ENCODE assay signal across 3 worm cellular contexts in genomic region chrX:10679193-10679592, ce11.
TF ChIP-seq lines count a peak whose summit lies in the region.

No protein-coding gene starts in this region.

TF ChIP-seq in whole organism, L1 larva, 84 proteins besides CTCF, POLR2A, EP300 and RAD21 (continued from another document):
- TF ChIP-seq unc-98 (GFP tag; IDR thresholded peaks at IDR 0.05; lab: Robert Waterston, UW) (no peak), nhr-11 (tag; optimal IDR thresholded peaks at IDR 0.05; lab: Kevin White, UChicago) (no peak), nhr-71 (tag; optimal IDR thresholded peaks at IDR 0.05; lab: Kevin White, UChicago) (peak; percentile 23), snu-23 (GFP tag; optimal IDR thresholded peaks at IDR 0.05; lab: Kevin White, UChicago) (peak; percentile 58), lir-3 (tag; optimal IDR thresholded peaks at IDR 0.05; lab: Kevin White, UChicago; ENCODE audit: poor library complexity) (no peak), snpc-4 (tag; optimal IDR thresholded peaks at IDR 0.05; lab: Kevin White, UChicago) (no peak), egl-13 (tag; optimal IDR thresholded peaks at IDR 0.05; lab: Kevin White, UChicago) (no peak), lin-39 (tag; optimal IDR thresholded peaks at IDR 0.05; lab: Kevin White, UChicago) (no peak), dpl-1 (GFP tag; optimal IDR thresholded peaks at IDR 0.05; lab: Kevin White, UChicago) (peak in 2 of 3 experiments; percentile 11 to 37), ceh-63 (GFP tag; optimal IDR thresholded peaks at IDR 0.05; lab: Kevin White, UChicago) (no peak), lsy-2 (tag; optimal IDR thresholded peaks at IDR 0.05; lab: Kevin White, UChicago) (peak in 1 of 2 experiments; percentile 36), nhr-76 (tag; optimal IDR thresholded peaks at IDR 0.05; lab: Kevin White, UChicago) (no peak), hlh-17 (GFP tag; optimal IDR thresholded peaks at IDR 0.05; lab: Kevin White, UChicago; ENCODE audit: borderline replicate concordance) (no peak), skn-1 (tag; optimal IDR thresholded peaks at IDR 0.05; lab: Kevin White, UChicago) (peak; percentile 8), grh-1 (GFP tag; IDR thresholded peaks at IDR 0.05; lab: Robert Waterston, UW) (no peak), pax-3 (tag; optimal IDR thresholded peaks at IDR 0.05; lab: Kevin White, UChicago) (no peak), swsn-7 (tag; optimal IDR thresholded peaks at IDR 0.05; lab: Kevin White, UChicago) (no peak), C34B4.2 (tag; optimal IDR thresholded peaks at IDR 0.05; lab: Kevin White, UChicago) (no peak), fkh-8 (tag; optimal IDR thresholded peaks at IDR 0.05; lab: Kevin White, UChicago) (no peak), vab-15 (tag; optimal IDR thresholded peaks at IDR 0.05; lab: Kevin White, UChicago) (no peak), lin-14 (GFP tag; optimal IDR thresholded peaks at IDR 0.05; lab: Kevin White, UChicago) (peak; percentile 79), nhr-20 (tag; optimal IDR thresholded peaks at IDR 0.05; lab: Kevin White, UChicago) (peak; percentile 36), nhr-47 (tag; optimal IDR thresholded peaks at IDR 0.05; lab: Kevin White, UChicago) (no peak), isw-1 (GFP tag; IDR thresholded peaks at IDR 0.05; lab: Robert Waterston, UW) (no peak), hpl-2 (GFP tag; optimal IDR thresholded peaks at IDR 0.05; lab: Kevin White, UChicago) (no peak), ceh-8 (GFP tag; optimal IDR thresholded peaks at IDR 0.05; lab: Kevin White, UChicago) (no peak), unc-86 (tag; optimal IDR thresholded peaks at IDR 0.05; lab: Kevin White, UChicago) (no peak)

TF ChIP-seq in whole organism, L2 larva, 48 proteins besides CTCF, POLR2A, EP300 and RAD21 (continued from another document):
- peak; percentile 63 for TF ChIP-seq C34F6.9 (tag; optimal IDR thresholded peaks at IDR 0.05; lab: Kevin White, UChicago)
- TF ChIP-seq lin-13 (GFP tag; optimal IDR thresholded peaks at IDR 0.05; lab: Kevin White, UChicago) = no peak
- TF ChIP-seq unc-62 (GFP tag; optimal IDR thresholded peaks at IDR 0.05; lab: Kevin White, UChicago) = no peak
- TF ChIP-seq skn-1 (tag; optimal IDR thresholded peaks at IDR 0.05; lab: Kevin White, UChicago) = no peak
- TF ChIP-seq R02D3.7 (tag; optimal IDR thresholded peaks at IDR 0.05; lab: Kevin White, UChicago) = no peak

TF ChIP-seq in whole organism, L4 larva, 104 proteins besides CTCF, POLR2A, EP300 and RAD21 (continued from another document):
- no peak for TF ChIP-seq spr-1 (tag; optimal IDR thresholded peaks at IDR 0.05; lab: Kevin White, UChicago)
- no peak for TF ChIP-seq ZK546.5 (tag; optimal IDR thresholded peaks at IDR 0.05; lab: Kevin White, UChicago)
- no peak for TF ChIP-seq mdt-29 (GFP tag; IDR thresholded peaks at IDR 0.05; lab: Robert Waterston, UW)
- TF ChIP-seq daf-8 (GFP tag; IDR thresholded peaks at IDR 0.05; lab: Robert Waterston, UW) = no peak
- peak; percentile 73 for TF ChIP-seq mxl-3 (GFP tag; optimal IDR thresholded peaks at IDR 0.05; lab: Kevin White, UChicago)
- no peak for TF ChIP-seq unc-130 (GFP tag; optimal IDR thresholded peaks at IDR 0.05; lab: Kevin White, UChicago)
- no peak for TF ChIP-seq nhr-102 (tag; optimal IDR thresholded peaks at IDR 0.05; lab: Kevin White, UChicago)
- no peak for TF ChIP-seq daf-12 (tag; optimal IDR thresholded peaks at IDR 0.05; lab: Kevin White, UChicago)
- no peak for TF ChIP-seq lin-29 (GFP tag; IDR thresholded peaks at IDR 0.05; lab: Robert Waterston, UW)
- TF ChIP-seq aly-2 (tag; optimal IDR thresholded peaks at IDR 0.05; lab: Kevin White, UChicago) = no peak
- TF ChIP-seq lir-3 (tag; optimal IDR thresholded peaks at IDR 0.05; lab: Kevin White, UChicago) = no peak
- TF ChIP-seq zip-2 (tag; optimal IDR thresholded peaks at IDR 0.05; lab: Kevin White, UChicago) = no peak
- TF ChIP-seq egl-43 (GFP tag; IDR thresholded peaks at IDR 0.05; lab: Robert Waterston, UW) = no peak
- TF ChIP-seq zfp-2 (tag; optimal IDR thresholded peaks at IDR 0.05; lab: Kevin White, UChicago) = no peak
- no peak for TF ChIP-seq lim-7 (GFP tag; IDR thresholded peaks at IDR 0.05; lab: Robert Waterston, UW)
- no peak for TF ChIP-seq snpc-4 (tag; optimal IDR thresholded peaks at IDR 0.05; lab: Kevin White, UChicago)
- TF ChIP-seq ceh-32 (tag; optimal IDR thresholded peaks at IDR 0.05; lab: Kevin White, UChicago; ENCODE audit: poor library complexity) = no peak
- TF ChIP-seq nhr-111 (GFP tag; optimal IDR thresholded peaks at IDR 0.05; lab: Kevin White, UChicago) = no peak
- TF ChIP-seq T26A8.4 (GFP tag; IDR thresholded peaks at IDR 0.05; lab: Robert Waterston, UW) = no peak
- no peak for TF ChIP-seq pha-4 (GFP tag; IDR thresholded peaks at IDR 0.05; lab: Robert Waterston, UW)
- TF ChIP-seq pha-4 (tag; optimal IDR thresholded peaks at IDR 0.05; lab: Kevin White, UChicago) = peak; percentile 33
- TF ChIP-seq nhr-6 (tag; optimal IDR thresholded peaks at IDR 0.05; lab: Kevin White, UChicago) = peak; percentile 28
- no peak for TF ChIP-seq Y75B8A.6 (GFP tag; IDR thresholded peaks at IDR 0.05; lab: Robert Waterston, UW)
- no peak for TF ChIP-seq fkh-10 (GFP tag; optimal IDR thresholded peaks at IDR 0.05; lab: Kevin White, UChicago)
- TF ChIP-seq zag-1 (tag; optimal IDR thresholded peaks at IDR 0.05; lab: Kevin White, UChicago) = no peak
- peak; percentile 64 for TF ChIP-seq nhr-77 (tag; optimal IDR thresholded peaks at IDR 0.05; lab: Kevin White, UChicago)
- TF ChIP-seq nhr-48 (tag; optimal IDR thresholded peaks at IDR 0.05; lab: Kevin White, UChicago) = no peak
- no peak for TF ChIP-seq daf-19 (GFP tag; conservative IDR thresholded peaks at IDR 0.05; lab: Robert Waterston, UW)
- TF ChIP-seq dpl-1 (GFP tag; optimal IDR thresholded peaks at IDR 0.05; lab: Kevin White, UChicago) = peak; percentile 38
- TF ChIP-seq nhr-28 (tag; optimal IDR thresholded peaks at IDR 0.05; lab: Kevin White, UChicago) = peak; percentile 90
- TF ChIP-seq ctbp-1 (GFP tag; IDR thresholded peaks at IDR 0.05; lab: Robert Waterston, UW) = no peak
- TF ChIP-seq ceh-82 (tag; optimal IDR thresholded peaks at IDR 0.05; lab: Kevin White, UChicago) = no peak
- TF ChIP-seq ceh-62 (tag; optimal IDR thresholded peaks at IDR 0.05; lab: Kevin White, UChicago) = no peak
- no peak for TF ChIP-seq F26F4.8 (GFP tag; conservative IDR thresholded peaks at IDR 0.05; lab: Robert Waterston, UW)
- no peak for TF ChIP-seq T20F7.1 (GFP tag; optimal IDR thresholded peaks at IDR 0.05; lab: Kevin White, UChicago)
- TF ChIP-seq ceh-44 (GFP tag; IDR thresholded peaks at IDR 0.05; lab: Robert Waterston, UW) = no peak
- no peak for TF ChIP-seq jun-1 (tag; optimal IDR thresholded peaks at IDR 0.05; lab: Kevin White, UChicago)
- TF ChIP-seq lin-13 (GFP tag; optimal IDR thresholded peaks at IDR 0.05; lab: Kevin White, UChicago) = no peak
- TF ChIP-seq egl-27 (tag; optimal IDR thresholded peaks at IDR 0.05; lab: Kevin White, UChicago) = no peak
- no peak for TF ChIP-seq Y105C5A.15 (GFP tag; IDR thresholded peaks at IDR 0.05; lab: Robert Waterston, UW)
- TF ChIP-seq Y5F2A.4 (GFP tag; optimal IDR thresholded peaks at IDR 0.05; lab: Kevin White, UChicago) = no peak
- TF ChIP-seq ztf-7 (tag; optimal IDR thresholded peaks at IDR 0.05; lab: Kevin White, UChicago) = no peak
- TF ChIP-seq nhr-10 (tag; optimal IDR thresholded peaks at IDR 0.05; lab: Kevin White, UChicago) = no peak
- no peak for TF ChIP-seq ZK337.2 (GFP tag; IDR thresholded peaks at IDR 0.05; lab: Robert Waterston, UW)
- no peak for TF ChIP-seq lin-15B (tag; optimal IDR thresholded peaks at IDR 0.05; lab: Kevin White, UChicago)
- peak; percentile 73 for TF ChIP-seq dmd-6 (GFP tag; IDR thresholded peaks at IDR 0.05; lab: Robert Waterston, UW)
- TF ChIP-seq sdz-12 (GFP tag; optimal IDR thresholded peaks at IDR 0.05; lab: Kevin White, UChicago) = no peak
- peak; percentile 66 for TF ChIP-seq mep-1 (tag; optimal IDR thresholded peaks at IDR 0.05; lab: Kevin White, UChicago)
- no peak for TF ChIP-seq aha-1 (tag; lab: Kevin White, UChicago)
- TF ChIP-seq hlh-11 (tag; optimal IDR thresholded peaks at IDR 0.05; lab: Kevin White, UChicago) = peak; percentile 87
- TF ChIP-seq nhr-11 (tag; optimal IDR thresholded peaks at IDR 0.05; lab: Kevin White, UChicago) = no peak
- no peak for TF ChIP-seq nhr-41 (GFP tag; IDR thresholded peaks at IDR 0.05; lab: Robert Waterston, UW)
- TF ChIP-seq mdl-1 (tag; optimal IDR thresholded peaks at IDR 0.05; lab: Kevin White, UChicago) = peak in 1 of 2 experiments; percentile 25
- TF ChIP-seq F37D6.2 (tag; optimal IDR thresholded peaks at IDR 0.05; lab: Kevin White, UChicago) = no peak
- TF ChIP-seq F49E8.2 (tag; optimal IDR thresholded peaks at IDR 0.05; lab: Kevin White, UChicago; ENCODE audit: borderline replicate concordance) = no peak
- TF ChIP-seq skn-1 (tag; optimal IDR thresholded peaks at IDR 0.05; lab: Kevin White, UChicago) = no peak
TF ChIP-seq in whole organism, L4 larva: peak in this region for 19.
